Worm (Caenorhabditis elegans): ENCODE measurements around the gene end-3.

end-3 gene

ce11 chrV:14012002-14012554 lies 2.4 kb upstream of the end-3 start, which contains the start of the genes ddx-17 and aip-1 (continued):
- peak in 1 of 2 experiments; percentile 60 for TF ChIP-seq mdl-1 (tag; optimal IDR thresholded peaks at IDR 0.05)
- TF ChIP-seq aha-1 (tag), result peak; percentile 94
- no peak for TF ChIP-seq snpc-4 (tag; optimal IDR thresholded peaks at IDR 0.05)
- no peak for TF ChIP-seq arid-1 (GFP tag; conservative IDR thresholded peaks at IDR 0.05)
- peak; percentile 71 for TF ChIP-seq nhr-11 (tag; optimal IDR thresholded peaks at IDR 0.05)
- peak; percentile 42 for TF ChIP-seq unc-130 (GFP tag; optimal IDR thresholded peaks at IDR 0.05)
- peak; percentile 44 for TF ChIP-seq nhr-102 (tag; optimal IDR thresholded peaks at IDR 0.05)
- TF ChIP-seq F49E8.2 (tag; optimal IDR thresholded peaks at IDR 0.05; ENCODE audit: borderline replicate concordance), result no peak
- TF ChIP-seq ama-1 (optimal IDR thresholded peaks at IDR 0.05), result peak; percentile 75
- no peak for TF ChIP-seq daf-8 (GFP tag; IDR thresholded peaks at IDR 0.05)
- TF ChIP-seq nhr-28 (tag; optimal IDR thresholded peaks at IDR 0.05), result peak; percentile 63
- peak; percentile 15 for TF ChIP-seq fkh-10 (GFP tag; optimal IDR thresholded peaks at IDR 0.05)
- TF ChIP-seq lin-13 (GFP tag; optimal IDR thresholded peaks at IDR 0.05), result peak; percentile 74
- no peak for TF ChIP-seq ces-1 (GFP tag; optimal IDR thresholded peaks at IDR 0.05)
- TF ChIP-seq nhr-237 (tag; optimal IDR thresholded peaks at IDR 0.05), result no peak
- no peak for TF ChIP-seq aly-2 (tag; optimal IDR thresholded peaks at IDR 0.05)

- TF ChIP-seq ztf-7 (tag; optimal IDR thresholded peaks at IDR 0.05) (peak; percentile 11), ceh-20 (GFP tag; IDR thresholded peaks at IDR 0.05) (0 out of 2 replicates have a peak, but pooled peaks have one; percentile 40), ceh-28 (tag; optimal IDR thresholded peaks at IDR 0.05) (no peak), zfp-3 (GFP tag; conservative IDR thresholded peaks at IDR 0.05) (peak; percentile 45; the same call in 1 of the 2 replicates), mdt-29 (GFP tag; IDR thresholded peaks at IDR 0.05) (no peak)
These were observed 857 bp upstream of the end-3 start for ce11 chrV:14013638-14014037.

- TF ChIP-seq lir-3 (tag; optimal IDR thresholded peaks at IDR 0.05) (no peak), egl-43 (GFP tag; IDR thresholded peaks at IDR 0.05) (no peak), daf-16 (GFP tag; optimal IDR thresholded peaks at IDR 0.05) (no peak), daf-16 (tag; optimal IDR thresholded peaks at IDR 0.05) (no peak), madf-9 (GFP tag; conservative IDR thresholded peaks at IDR 0.05) (no peak), lin-15B (tag; optimal IDR thresholded peaks at IDR 0.05) (no peak), mdt-29 (GFP tag; IDR thresholded peaks at IDR 0.05) (no peak), lim-7 (GFP tag; IDR thresholded peaks at IDR 0.05) (no peak), ztf-7 (tag; optimal IDR thresholded peaks at IDR 0.05) (no peak)
These were observed 3.0 kb downstream of the end-3 start, which contains the start of gene srh-308 for ce11 chrV:14017476-14017875. srh-308 (minus strand) TSS chrV:14017576.

- TF ChIP-seq duxl-1 (tag; optimal IDR thresholded peaks at IDR 0.05; ENCODE audit: poor library complexity) (no peak), lin-29 (GFP tag; IDR thresholded peaks at IDR 0.05) (no peak), jun-1 (tag; optimal IDR thresholded peaks at IDR 0.05) (no peak), ces-1 (GFP tag; optimal IDR thresholded peaks at IDR 0.05) (no peak), snpc-4 (tag; optimal IDR thresholded peaks at IDR 0.05) (no peak), attf-4 (tag; optimal IDR thresholded peaks at IDR 0.05) (no peak), F10B5.3 (tag; optimal IDR thresholded peaks at IDR 0.05) (no peak), lsy-2 (tag; optimal IDR thresholded peaks at IDR 0.05) (no peak), lin-39 (tag; optimal IDR thresholded peaks at IDR 0.05) (no peak), hlh-11 (tag; optimal IDR thresholded peaks at IDR 0.05) (peak; percentile 44), nhr-6 (tag; optimal IDR thresholded peaks at IDR 0.05) (no peak), unc-39 (tag; optimal IDR thresholded peaks at IDR 0.05) (no peak), pha-4 (GFP tag; IDR thresholded peaks at IDR 0.05) (no peak), pha-4 (tag; optimal IDR thresholded peaks at IDR 0.05) (no peak), lin-38 (GFP tag; IDR thresholded peaks at IDR 0.05) (no peak), Y5F2A.4 (GFP tag; optimal IDR thresholded peaks at IDR 0.05) (no peak), pqm-1 (tag; optimal IDR thresholded peaks at IDR 0.05) (peak; percentile 60), daf-12 (tag; optimal IDR thresholded peaks at IDR 0.05) (no peak), ztf-7 (tag; optimal IDR thresholded peaks at IDR 0.05) (no peak), nhr-28 (tag; optimal IDR thresholded peaks at IDR 0.05) (peak; percentile 69), mdl-1 (tag; optimal IDR thresholded peaks at IDR 0.05) (no peak), mep-1 (tag; optimal IDR thresholded peaks at IDR 0.05) (no peak), nhr-42 (GFP tag; IDR thresholded peaks at IDR 0.05) (no peak)
These were observed 4.1 kb downstream of the end-3 start, which contains the start of the genes mtl-2 and T08G5.1 for ce11 chrV:14018640-14019039. mtl-2 (minus strand) TSS chrV:14018673. T08G5.1 (plus strand) TSS chrV:14018766.
